Worm (Caenorhabditis elegans) whole organism, L4 larva: ENCODE data around the gene C35B1.4.
A peak's percentile ranks its signal among the peaks of the same experiment; 100 is the strongest.

Experiments used
- F26F4.8 ChIP-seq: fragments of 200-800 bp; sonication (Bioruptor generic); conservative IDR thresholded peaks from 2 replicates; pipeline ENCODE4 v1.3.6; 2022; ENCODE audit warnings: missing genetic modification characterization, missing compliant biosample characterization
- F37D6.2 ChIP-seq: sonication (generic microtip); optimal IDR thresholded peaks from 2 replicates; lab custom pipeline; 2016; ENCODE audit warnings: mild to moderate bottlenecking, missing genetic modification characterization, missing compliant biosample characterization
- R02D3.7 ChIP-seq: fragments of 150-350 bp; sonication (generic microtip); optimal IDR thresholded peaks from 3 replicates; lab custom pipeline; 2014; ENCODE audit warnings: missing biosample characterization, missing genetic modification characterization
- arid-1 ChIP-seq: fragments of 200-800 bp; sonication (Bioruptor generic); conservative IDR thresholded peaks from 2 replicates; pipeline ENCODE4 v1.3.6; 2022; ENCODE audit warnings: missing genetic modification reagents, missing genetic modification characterization, missing compliant biosample characterization
- attf-4 ChIP-seq: sonication (generic microtip); optimal IDR thresholded peaks from 3 replicates; lab custom pipeline; 2017; ENCODE audit warnings: missing biosample characterization, missing genetic modification characterization
- ceh-44 ChIP-seq: fragments of 200-800 bp; sonication (Bioruptor generic); IDR thresholded peaks from 2 replicates; pipeline ENCODE4 v1.3.6; 2022; ENCODE audit warnings: missing genetic modification reagents, missing genetic modification characterization, missing compliant biosample characterization
- cey-2 ChIP-seq: sonication (generic microtip); optimal IDR thresholded peaks from 3 replicates; lab custom pipeline; 2017; ENCODE audit warnings: missing genetic modification characterization, mild to moderate bottlenecking, missing compliant biosample characterization, antibody characterized with exemption, borderline replicate concordance; ENCODE audit not compliant: insufficient read depth
- daf-12 ChIP-seq: fragments of 150-350 bp; optimal IDR thresholded peaks from 2 replicates; lab custom pipeline; 2014; ENCODE audit warnings: missing biosample characterization, missing genetic modification reagents, missing genetic modification characterization
- daf-16 ChIP-seq, 3 experiments: sonication (generic microtip); optimal IDR thresholded peaks; 2 replicates each; lab custom pipeline; 2016 to 2017; ENCODE audit warnings: missing genetic modification characterization in 3 of 3, missing genetic modification reagents in 3 of 3, mild to moderate bottlenecking in 2 of 3, missing compliant biosample characterization in 2 of 3, missing biosample characterization in 1 of 3, moderate library complexity in 1 of 3
- dmd-6 ChIP-seq: fragments of 200-800 bp; sonication (Bioruptor generic); IDR thresholded peaks from 2 replicates; pipeline ENCODE4 v1.3.6; 2022; ENCODE audit warnings: missing genetic modification reagents, missing genetic modification characterization, missing compliant biosample characterization
- egl-43 ChIP-seq: fragments of 200-800 bp; sonication (Bioruptor generic); IDR thresholded peaks from 2 replicates; pipeline ENCODE4 v1.3.6; 2022; ENCODE audit warnings: missing genetic modification reagents, missing genetic modification characterization, missing compliant biosample characterization
- jun-1 ChIP-seq: fragments of 150-350 bp; optimal IDR thresholded peaks from 2 replicates; lab custom pipeline; 2014; ENCODE audit warnings: missing biosample characterization, missing genetic modification reagents, missing genetic modification characterization
- lin-13 ChIP-seq: fragments of 150-350 bp; optimal IDR thresholded peaks from 2 replicates; lab custom pipeline; 2014; ENCODE audit warnings: missing biosample characterization, missing genetic modification reagents, missing genetic modification characterization
- lin-29 ChIP-seq: fragments of 200-800 bp; sonication (Bioruptor generic); IDR thresholded peaks from 2 replicates; pipeline ENCODE4 v1.3.6; 2022; ENCODE audit warnings: missing genetic modification reagents, missing genetic modification characterization, missing compliant biosample characterization
- lin-38 ChIP-seq: fragments of 200-800 bp; sonication (Bioruptor generic); IDR thresholded peaks from 2 replicates; pipeline ENCODE4 v1.3.6; 2022; ENCODE audit warnings: missing genetic modification reagents, missing genetic modification characterization, missing compliant biosample characterization
- madf-5 ChIP-seq, 2 experiments: fragments of 200-800 bp; sonication (Bioruptor generic); IDR thresholded peaks; 2 replicates each; pipeline ENCODE4 v1.3.6; 2022; ENCODE audit warnings: missing compliant biosample characterization in 2 of 2, missing genetic modification characterization in 2 of 2
- madf-9 ChIP-seq: fragments of 200-800 bp; sonication (Bioruptor generic); conservative IDR thresholded peaks from 2 replicates; pipeline ENCODE4 v1.3.6; 2022; ENCODE audit warnings: missing genetic modification reagents, missing genetic modification characterization, missing compliant biosample characterization
- mdl-1 ChIP-seq, 2 experiments: fragments of 150-350 bp in 1 of 2; sonication (generic microtip) in 1 of 2; optimal IDR thresholded peaks; 2 replicates each; lab custom pipeline; 2014 to 2017; ENCODE audit warnings: missing biosample characterization in 2 of 2, missing genetic modification characterization in 2 of 2
- mep-1 ChIP-seq: fragments of 150-350 bp; sonication (generic microtip); optimal IDR thresholded peaks from 3 replicates; lab custom pipeline; 2014; ENCODE audit warnings: missing biosample characterization, missing genetic modification characterization
- nhr-10 ChIP-seq: fragments of 150-350 bp; optimal IDR thresholded peaks from 2 replicates; lab custom pipeline; 2014; ENCODE audit warnings: missing biosample characterization, missing genetic modification characterization
- nhr-48 ChIP-seq: sonication (generic microtip); optimal IDR thresholded peaks from 2 replicates; lab custom pipeline; 2016; ENCODE audit warnings: mild to moderate bottlenecking, missing genetic modification characterization, missing compliant biosample characterization
- nhr-6 ChIP-seq: fragments of 150-350 bp; optimal IDR thresholded peaks from 2 replicates; lab custom pipeline; 2014; ENCODE audit warnings: missing biosample characterization, missing genetic modification characterization
- nhr-77 ChIP-seq: fragments of 150-350 bp; optimal IDR thresholded peaks from 2 replicates; lab custom pipeline; 2014; ENCODE audit warnings: missing biosample characterization, missing genetic modification characterization
- php-3 ChIP-seq: fragments of 200-800 bp; sonication (Bioruptor generic); IDR thresholded peaks from 2 replicates; pipeline ENCODE4 v1.3.6; 2022; ENCODE audit warnings: missing genetic modification reagents, missing genetic modification characterization, missing compliant biosample characterization
- set-16 ChIP-seq: fragments of 200-800 bp; sonication (Bioruptor generic); IDR thresholded peaks from 2 replicates; pipeline ENCODE4 v1.3.6; 2022; ENCODE audit warnings: missing genetic modification reagents, missing genetic modification characterization, missing compliant biosample characterization
- skn-1 ChIP-seq: fragments of 150-350 bp; optimal IDR thresholded peaks from 2 replicates; lab custom pipeline; 2014; ENCODE audit warnings: missing biosample characterization, missing genetic modification characterization
- tag-97 ChIP-seq: fragments of 200-800 bp; sonication (Bioruptor generic); IDR thresholded peaks from 2 replicates; pipeline ENCODE4 v1.3.6; 2022; ENCODE audit warnings: missing genetic modification characterization, missing compliant biosample characterization
- unc-62 ChIP-seq, 3 experiments: fragments of 150-350 bp in 1 of 3; sonication (generic microtip); optimal IDR thresholded peaks in 2 of 3; peaks in 1 of 3; 1 replicate in 1 of 3; 2 replicates in 2 of 3; lab custom pipeline; 2014 to 2017; ENCODE audit warnings: missing biosample characterization in 3 of 3, missing genetic modification characterization in 3 of 3, missing genetic modification reagents in 3 of 3, missing genotype in 1 of 3
- vab-7 ChIP-seq: fragments of 200-800 bp; sonication (Bioruptor generic); IDR thresholded peaks from 2 replicates; pipeline ENCODE4 v1.3.6; 2022; ENCODE audit warnings: missing genetic modification reagents, missing genetic modification characterization, missing compliant biosample characterization
- ztf-11 ChIP-seq: fragments of 150-350 bp; optimal IDR thresholded peaks from 2 replicates; lab custom pipeline; 2014; ENCODE audit warnings: missing biosample characterization, missing genetic modification characterization

The C35B1.4 gene

ce11 chrIV:4070810-4071209 is 8.8 kb upstream of the C35B1.4 start:
- no peak for TF ChIP-seq nhr-48 (tag; lab: Kevin White, UChicago)
- no peak for TF ChIP-seq daf-12
- TF ChIP-seq mdl-1 (tag; optimal IDR thresholded peaks at IDR 0.05; lab: Kevin White, UChicago), result no peak
- no peak for TF ChIP-seq vab-7 (GFP tag; lab: Robert Waterston, UW)
- no peak for TF ChIP-seq jun-1
- no peak for TF ChIP-seq set-16 (GFP tag; lab: Robert Waterston, UW)
- no peak for TF ChIP-seq nhr-77
- no peak for TF ChIP-seq F26F4.8 (GFP tag; lab: Robert Waterston, UW)
- no peak for TF ChIP-seq egl-43 (GFP tag; lab: Robert Waterston, UW)
- TF ChIP-seq cey-2 (tag; lab: Kevin White, UChicago), result no peak
- TF ChIP-seq R02D3.7 (tag; lab: Kevin White, UChicago), result no peak
- no peak for TF ChIP-seq F37D6.2 (tag; lab: Kevin White, UChicago)

- TF ChIP-seq arid-1 (GFP tag; lab: Robert Waterston, UW) (no peak), dmd-6 (GFP tag; lab: Robert Waterston, UW) (no peak)
Measured at ce11 chrIV:4072027-4072426, 7.6 kb upstream of the C35B1.4 start, which contains the start of gene pqn-75. pqn-75 (plus strand) TSS chrIV:4072327.

- TF ChIP-seq nhr-6 (no peak), lin-13 (GFP tag; lab: Kevin White, UChicago) (no peak), lin-38 (no peak), ceh-44 (GFP tag; lab: Robert Waterston, UW) (no peak), attf-4 (tag; lab: Kevin White, UChicago) (no peak), lin-29 (no peak), skn-1 (tag; lab: Kevin White, UChicago) (no peak)
- TF ChIP-seq, all 104 proteins: peak for 0
Measured at ce11 chrIV:4074610-4075009, 5.0 kb upstream of the C35B1.4 start, which contains the start of gene W03D2.9. W03D2.9 (minus strand) TSS chrIV:4074710.

- TF ChIP-seq set-16 (GFP tag; lab: Robert Waterston, UW) (peak; percentile 97), nhr-10 (tag; lab: Kevin White, UChicago) (no peak)
Measured at ce11 chrIV:4076690-4077295, 2.8 kb upstream of the C35B1.4 start.

ce11 chrIV:4078901-4079300 is 713 bp upstream of the C35B1.4 start, which contains the start of gene C35B1.8:
C35B1.8 (minus strand) TSS chrIV:4079001.
- no peak for TF ChIP-seq madf-9 (GFP tag; lab: Robert Waterston, UW)
- no peak for TF ChIP-seq php-3 (GFP tag; lab: Robert Waterston, UW)
- TF ChIP-seq ztf-11, result no peak
- no peak for TF ChIP-seq tag-97 (GFP tag; lab: Robert Waterston, UW)
- no peak for TF ChIP-seq mep-1
- no peak for TF ChIP-seq madf-5 (GFP tag; IDR thresholded peaks at IDR 0.05; lab: Robert Waterston, UW)

- TF ChIP-seq jun-1 (no peak), daf-16 (GFP tag; optimal IDR thresholded peaks at IDR 0.05; lab: Kevin White, UChicago) (no peak), daf-16 (tag; optimal IDR thresholded peaks at IDR 0.05; lab: Kevin White, UChicago) (no peak), unc-62 (GFP tag; optimal IDR thresholded peaks at IDR 0.05 in 1 of 2; lab: Kevin White, UChicago) (peak in 1 of 2 experiments; percentile 11), unc-62 (tag; optimal IDR thresholded peaks at IDR 0.05; lab: Kevin White, UChicago) (no peak)
- TF ChIP-seq, all 104 proteins: peak for 1
Measured at ce11 chrIV:4080846-4081245, 1.2 kb downstream of the C35B1.4 start, which contains the start of the genes C35B1.9 and C35B1.3. C35B1.9 (minus strand) TSS chrIV:4080946. C35B1.3 (plus strand) TSS chrIV:4081151.
